Fruit fly (Drosophila melanogaster) whole organism, embryonic: ENCODE results near the gene Dred.

ENCODE experiments used
- CG11093 ChIP-seq: fragments of 200-800 bp; sonication (Bioruptor generic); IDR thresholded peaks from 3 replicates; pipeline ENCODE4 v1.3.6; 2022; ENCODE audit warnings: missing biosample characterization, missing genetic modification characterization
- CG11504 ChIP-seq: fragments of 200-800 bp; sonication (Bioruptor generic); optimal IDR thresholded peaks from 3 replicates; lab custom pipeline; 2019; ENCODE audit warnings: missing biosample characterization, mild to moderate bottlenecking, missing genetic modification characterization, moderate library complexity
- CG11695 ChIP-seq: fragments of 200-800 bp; sonication (Bioruptor generic); IDR thresholded peaks from 3 replicates; pipeline ENCODE4 v1.3.6; 2022; ENCODE audit warnings: missing biosample characterization, missing genetic modification characterization
- CG12769 ChIP-seq: fragments of 200-800 bp; sonication (Bioruptor generic); optimal IDR thresholded peaks from 2 replicates; lab custom pipeline; 2019; ENCODE audit warnings: missing biosample characterization, mild to moderate bottlenecking, missing genetic modification characterization, moderate library complexity
- CG13296 ChIP-seq: fragments of 200-800 bp; sonication (Bioruptor generic); optimal IDR thresholded peaks from 3 replicates; lab custom pipeline; 2018; ENCODE audit warnings: missing biosample characterization, mild to moderate bottlenecking, missing genetic modification characterization
- CG13894 ChIP-seq: fragments of 200-800 bp; sonication (Bioruptor generic); optimal IDR thresholded peaks from 3 replicates; lab custom pipeline; 2018; ENCODE audit warnings: missing biosample characterization, mild to moderate bottlenecking, missing genetic modification characterization, moderate library complexity
- CG14710 ChIP-seq: fragments of 200-800 bp; sonication (Bioruptor generic); optimal IDR thresholded peaks from 3 replicates; lab custom pipeline; 2019; ENCODE audit warnings: missing biosample characterization, mild to moderate bottlenecking, missing genetic modification characterization, moderate library complexity
- CG15269 ChIP-seq: fragments of 200-800 bp; sonication (Bioruptor generic); optimal IDR thresholded peaks from 2 replicates; lab custom pipeline; 2018; ENCODE audit warnings: missing biosample characterization, mild to moderate bottlenecking, missing genetic modification characterization, moderate library complexity
- CG15696 ChIP-seq: fragments of 200-800 bp; sonication (Bioruptor generic); optimal IDR thresholded peaks from 2 replicates; lab custom pipeline; 2019; ENCODE audit warnings: missing biosample characterization, mild to moderate bottlenecking, missing genetic modification characterization, moderate library complexity
- CG16813 ChIP-seq: fragments of 200-800 bp; sonication (Bioruptor generic); IDR thresholded peaks from 3 replicates; pipeline ENCODE4 v1.3.6; 2022; ENCODE audit warnings: missing biosample characterization, missing genetic modification characterization; ENCODE audit not compliant: partially characterized antibody
- CG18262 ChIP-seq: fragments of 200-800 bp; optimal IDR thresholded peaks from 3 replicates; lab custom pipeline; 2019; ENCODE audit warnings: missing biosample characterization, mild to moderate bottlenecking, missing genetic modification characterization, moderate library complexity
- CG1832 ChIP-seq: fragments of 200-800 bp; sonication (Bioruptor generic); optimal IDR thresholded peaks from 2 replicates; lab custom pipeline; 2017; ENCODE audit warnings: missing biosample characterization, mild to moderate bottlenecking, missing genetic modification characterization, inconsistent platforms
- CG2199 ChIP-seq: fragments of 200-800 bp; sonication (Bioruptor generic); IDR thresholded peaks from 3 replicates; pipeline ENCODE4 v1.3.6; 2022; ENCODE audit warnings: missing biosample characterization, missing genetic modification characterization
- CG31365 ChIP-seq: fragments of 200-800 bp; sonication (Bioruptor generic); optimal IDR thresholded peaks from 2 replicates; lab custom pipeline; 2018; ENCODE audit warnings: missing biosample characterization, mild to moderate bottlenecking, missing genetic modification characterization
- CG7987 ChIP-seq: fragments of 200-800 bp; sonication (Bioruptor generic); optimal IDR thresholded peaks from 2 replicates; lab custom pipeline; 2018; ENCODE audit warnings: missing biosample characterization, mild to moderate bottlenecking, missing genetic modification characterization, moderate library complexity
- CG8290 ChIP-seq, 3 experiments: fragments of 200-800 bp; sonication (Bioruptor generic); optimal IDR thresholded peaks; 2 replicates each; lab custom pipeline; 2016 to 2019; ENCODE audit warnings: missing biosample characterization in 3 of 3, missing genetic modification characterization in 3 of 3, mild to moderate bottlenecking in 2 of 3, moderate library complexity in 1 of 3
- CG8359 ChIP-seq: fragments of 200-800 bp; sonication (Bioruptor generic); optimal IDR thresholded peaks from 2 replicates; lab custom pipeline; 2017; ENCODE audit warnings: missing biosample characterization, mild to moderate bottlenecking, missing genetic modification characterization, borderline replicate concordance
- CG8944 ChIP-seq: fragments of 200-800 bp; sonication (Bioruptor generic); optimal IDR thresholded peaks from 3 replicates; lab custom pipeline; 2016; ENCODE audit warnings: missing biosample characterization, missing genetic modification characterization
- CoRest ChIP-seq: fragments of 200-800 bp; sonication (Bioruptor generic); optimal IDR thresholded peaks from 3 replicates; lab custom pipeline; 2018; ENCODE audit warnings: missing biosample characterization, mild to moderate bottlenecking, missing genetic modification characterization, moderate library complexity
- Dad ChIP-seq: fragments of 200-800 bp; sonication (Bioruptor generic); optimal IDR thresholded peaks from 3 replicates; lab custom pipeline; 2016; ENCODE audit warnings: missing biosample characterization, missing genetic modification characterization
- Deaf1 ChIP-seq: fragments of 200-800 bp; optimal IDR thresholded peaks from 3 replicates; lab custom pipeline; 2019; ENCODE audit warnings: missing biosample characterization, mild to moderate bottlenecking, missing genetic modification characterization, moderate library complexity
- Dip3 ChIP-seq: fragments of 200-800 bp; sonication (Bioruptor generic); optimal IDR thresholded peaks from 3 replicates; lab custom pipeline; 2016; ENCODE audit warnings: missing biosample characterization, missing genetic modification characterization
- Doc2 ChIP-seq: fragments of 200-800 bp; sonication (Bioruptor generic); IDR thresholded peaks from 2 replicates; pipeline ENCODE4 v1.3.6; 2022; ENCODE audit warnings: missing biosample characterization, missing genetic modification characterization
- Dref ChIP-seq: fragments of 200-800 bp; sonication (Bioruptor generic); IDR thresholded peaks from 2 replicates; pipeline ENCODE4 v1.3.6; 2022; ENCODE audit warnings: missing biosample characterization, missing genetic modification characterization
- HLH54F ChIP-seq: fragments of 200-800 bp; sonication (Bioruptor generic); optimal IDR thresholded peaks from 3 replicates; lab custom pipeline; 2016; ENCODE audit warnings: missing biosample characterization, missing genetic modification characterization
- Jarid2 ChIP-seq: fragments of 200-800 bp; sonication (Bioruptor generic); optimal IDR thresholded peaks from 3 replicates; lab custom pipeline; 2017; ENCODE audit warnings: mild to moderate bottlenecking, missing biosample characterization, missing genetic modification reagents, missing genetic modification characterization
- NC2β ChIP-seq: fragments of 200-800 bp; sonication (Bioruptor generic); optimal IDR thresholded peaks from 2 replicates; lab custom pipeline; 2016; ENCODE audit warnings: missing biosample characterization, missing genetic modification characterization
- NfI ChIP-seq: fragments of 200-800 bp; sonication (Bioruptor generic); optimal IDR thresholded peaks from 3 replicates; lab custom pipeline; 2018; ENCODE audit warnings: missing biosample characterization, mild to moderate bottlenecking, missing genetic modification characterization, moderate library complexity
- Sry-δ ChIP-seq: fragments of 200-800 bp; sonication (Bioruptor generic); optimal IDR thresholded peaks from 2 replicates; lab custom pipeline; 2016; ENCODE audit warnings: missing biosample characterization, missing genetic modification characterization
- ac ChIP-seq: fragments of 200-800 bp; sonication (Bioruptor generic); optimal IDR thresholded peaks from 3 replicates; lab custom pipeline; 2017; ENCODE audit warnings: missing biosample characterization, mild to moderate bottlenecking, missing genetic modification characterization
- cas ChIP-seq: fragments of 200-800 bp; sonication (Bioruptor generic); IDR thresholded peaks from 2 replicates; pipeline ENCODE4 v1.3.6; 2022; ENCODE audit warnings: missing biosample characterization, missing genetic modification characterization
- chinmo ChIP-seq: fragments of 200-800 bp; sonication (Bioruptor generic); IDR thresholded peaks from 4 replicates; pipeline ENCODE4 v1.3.6; 2022; ENCODE audit warnings: missing biosample characterization, missing genetic modification characterization; ENCODE audit not compliant: partially characterized antibody
- fru ChIP-seq: fragments of >200 bp; optimal IDR thresholded peaks from 2 replicates; lab custom pipeline; 2017
- gfzf ChIP-seq: fragments of 200-800 bp; sonication (Bioruptor generic); optimal IDR thresholded peaks from 2 replicates; lab custom pipeline; 2016; ENCODE audit warnings: missing biosample characterization, mild to moderate bottlenecking, missing genetic modification characterization, moderate library complexity
- her ChIP-seq: fragments of 200-800 bp; sonication (Bioruptor generic); optimal IDR thresholded peaks from 2 replicates; lab custom pipeline; 2016; ENCODE audit warnings: missing biosample characterization, missing genetic modification characterization
- hkb ChIP-seq, 2 experiments: fragments of 200-800 bp in 1 of 2; fragments of >200 bp in 1 of 2; sonication (Bioruptor generic) in 1 of 2; IDR thresholded peaks in 1 of 2; optimal IDR thresholded peaks in 1 of 2; 2 replicates each; pipeline versions ENCODE4 v1.3.6 to Lab custom; 2017 to 2022; ENCODE audit warnings: missing biosample characterization in 1 of 2, missing genetic modification characterization in 1 of 2
- inv ChIP-seq: fragments of 200-800 bp; sonication (Bioruptor generic); IDR thresholded peaks from 2 replicates; pipeline ENCODE4 v1.3.6; 2022; ENCODE audit warnings: missing biosample characterization, missing genetic modification characterization; ENCODE audit not compliant: partially characterized antibody
- kni ChIP-seq: fragments of 200-800 bp; sonication (Bioruptor generic); optimal IDR thresholded peaks from 3 replicates; lab custom pipeline; 2017; ENCODE audit warnings: mild to moderate bottlenecking, missing biosample characterization, missing genetic modification reagents, missing genetic modification characterization
- mirr ChIP-seq: fragments of 200-800 bp; sonication (Bioruptor generic); optimal IDR thresholded peaks from 3 replicates; lab custom pipeline; 2018; ENCODE audit warnings: missing biosample characterization, mild to moderate bottlenecking, missing genetic modification characterization
- otp ChIP-seq: fragments of 200-800 bp; sonication (Bioruptor generic); IDR thresholded peaks from 3 replicates; pipeline ENCODE4, ENCODE4 v1.3.6; 2022; ENCODE audit warnings: missing biosample characterization, missing genetic modification characterization
- pnt ChIP-seq: fragments of 200-800 bp; sonication (Bioruptor generic); optimal IDR thresholded peaks from 3 replicates; lab custom pipeline; 2016; ENCODE audit warnings: missing biosample characterization, missing genetic modification characterization
- pros ChIP-seq: fragments of 200-800 bp; sonication (Bioruptor generic); optimal IDR thresholded peaks from 3 replicates; lab custom pipeline; 2019; ENCODE audit warnings: missing biosample characterization, mild to moderate bottlenecking, missing genetic modification characterization, moderate library complexity
- run ChIP-seq: fragments of 200-800 bp; sonication (Bioruptor generic); optimal IDR thresholded peaks from 3 replicates; lab custom pipeline; 2018; ENCODE audit warnings: missing biosample characterization, mild to moderate bottlenecking, missing genetic modification characterization
- schlank ChIP-seq: fragments of 200-800 bp; sonication (Bioruptor generic); optimal IDR thresholded peaks from 2 replicates; lab custom pipeline; 2018; ENCODE audit warnings: missing biosample characterization, mild to moderate bottlenecking, missing genetic modification characterization
- scrt ChIP-seq: fragments of 200-800 bp; sonication (Bioruptor generic); optimal IDR thresholded peaks from 2 replicates; lab custom pipeline; 2018; ENCODE audit warnings: missing biosample characterization, mild to moderate bottlenecking, missing genetic modification characterization, moderate library complexity
- sisA ChIP-seq: fragments of 200-800 bp; sonication (Bioruptor generic); IDR thresholded peaks from 2 replicates; pipeline ENCODE4 v1.3.6; 2022; ENCODE audit warnings: missing biosample characterization, missing genetic modification characterization
- stwl ChIP-seq: fragments of 200-800 bp; sonication (Bioruptor generic); optimal IDR thresholded peaks from 3 replicates; lab custom pipeline; 2018; ENCODE audit warnings: missing biosample characterization, mild to moderate bottlenecking, missing genetic modification characterization, moderate library complexity
- trh ChIP-seq: fragments of 200-800 bp; sonication (Bioruptor generic); optimal IDR thresholded peaks from 2 replicates; lab custom pipeline; 2016; ENCODE audit warnings: missing biosample characterization, missing genetic modification characterization

Dred gene

dm6 chr3L:19560695-19561246 is 16.8 kb upstream of the Dred start (continued):
- TF ChIP-seq Deaf1 (tag; lab: Kevin White, UChicago): peak; percentile 74
- TF ChIP-seq Dref: no peak
- TF ChIP-seq CG31365 (tag; lab: Kevin White, UChicago): peak; percentile 65
- peak; percentile 88 for TF ChIP-seq schlank (tag; lab: Kevin White, UChicago)
- TF ChIP-seq CG15269 (tag; lab: Kevin White, UChicago): peak; percentile 96
- peak; percentile 91 for TF ChIP-seq CG12769
- TF ChIP-seq CG8944 (GFP tag; lab: Kevin White, UChicago): peak; percentile 89
- TF ChIP-seq CG2199 (GFP tag; lab: Robert Waterston, UW): peak; percentile 93
- peak; percentile 96 for TF ChIP-seq CG14710 (tag; lab: Kevin White, UChicago)
- TF ChIP-seq CG13894 (tag; lab: Kevin White, UChicago): peak; percentile 91
- peak; percentile 93 for TF ChIP-seq NfI (GFP tag; lab: Kevin White, UChicago)
- TF ChIP-seq kni (GFP tag; lab: Kevin White, UChicago): peak; percentile 87
- TF ChIP-seq CoRest: peak; percentile 97
- peak; percentile 81 for TF ChIP-seq her
- TF ChIP-seq pnt (GFP tag; lab: Kevin White, UChicago): peak; percentile 93
- peak; percentile 58 for TF ChIP-seq Sry-δ (GFP tag; lab: Kevin White, UChicago)
- peak; percentile 95 for TF ChIP-seq CG11695 (GFP tag; lab: Robert Waterston, UW)
- peak; percentile 95 for TF ChIP-seq otp (GFP tag; lab: Robert Waterston, UW)
- peak; percentile 95 for TF ChIP-seq CG18262 (tag; lab: Kevin White, UChicago)
- TF ChIP-seq Dip3 (GFP tag; lab: Kevin White, UChicago): peak; percentile 86
- peak; percentile 90 for TF ChIP-seq Dad (GFP tag; lab: Kevin White, UChicago)
- no peak for TF ChIP-seq hkb (optimal IDR thresholded peaks at IDR 0.05; lab: Kevin White, UChicago)
- TF ChIP-seq hkb (GFP tag; IDR thresholded peaks at IDR 0.05; lab: Robert Waterston, UW): peak; percentile 97
- 0 out of 4 replicates have a peak, but pooled peaks have one; percentile 70 for TF ChIP-seq chinmo (GFP tag; lab: Robert Waterston, UW)
- no peak for TF ChIP-seq fru
- TF ChIP-seq NC2β (GFP tag; lab: Kevin White, UChicago): peak; percentile 91
- TF ChIP-seq HLH54F (GFP tag; lab: Kevin White, UChicago): peak; percentile 90
- peak; percentile 85 for TF ChIP-seq mirr (GFP tag; lab: Kevin White, UChicago)
- peak; percentile 71 for TF ChIP-seq stwl (tag; lab: Kevin White, UChicago)
- peak; percentile 94 for TF ChIP-seq CG11504
- peak; percentile 78 for TF ChIP-seq CG7987 (GFP tag; lab: Kevin White, UChicago)
- peak; percentile 88 for TF ChIP-seq run
- TF ChIP-seq gfzf (GFP tag; lab: Kevin White, UChicago): peak; percentile 15
- peak; percentile 95 for TF ChIP-seq CG13296 (GFP tag; lab: Kevin White, UChicago)
- no peak for TF ChIP-seq Doc2
- TF ChIP-seq cas (GFP tag; lab: Robert Waterston, UW): peak; percentile 80
- peak; percentile 94 for TF ChIP-seq trh (GFP tag; lab: Kevin White, UChicago)
- TF ChIP-seq Jarid2 (GFP tag; lab: Kevin White, UChicago): peak; percentile 69
- TF ChIP-seq sisA (GFP tag; lab: Robert Waterston, UW): peak; percentile 94
- peak; percentile 99 for TF ChIP-seq CG15696
- peak; percentile 92 for TF ChIP-seq CG8359
- TF ChIP-seq CG1832 (GFP tag; lab: Kevin White, UChicago): no peak
- peak; percentile 97 for TF ChIP-seq ac (GFP tag; lab: Kevin White, UChicago)
- no peak for TF ChIP-seq CG16813 (GFP tag; lab: Robert Waterston, UW)
- TF ChIP-seq CG11093 (GFP tag; lab: Robert Waterston, UW): peak; percentile 87
- peak; percentile 40 for TF ChIP-seq pros (GFP tag; lab: Kevin White, UChicago)
- peak; percentile 90 for TF ChIP-seq scrt (GFP tag; lab: Kevin White, UChicago)
- TF ChIP-seq CG8290 (GFP tag; optimal IDR thresholded peaks at IDR 0.05; lab: Kevin White, UChicago): peak; percentile 95
- TF ChIP-seq CG8290 (tag; optimal IDR thresholded peaks at IDR 0.05; lab: Kevin White, UChicago): peak; percentile 76 to 94
- no peak for TF ChIP-seq inv (GFP tag; lab: Robert Waterston, UW)
